Fruit fly (Drosophila melanogaster) whole organism, embryonic: ENCODE results near the gene CG43249.

ENCODE experiments used
- Awh ChIP-seq: fragments of 200-800 bp; sonication (Bioruptor generic); IDR thresholded peaks from 2 replicates; pipeline ENCODE4, ENCODE4 v1.3.6; 2022; ENCODE audit warnings: missing biosample characterization, missing genetic modification characterization
- Blimp-1 ChIP-seq: fragments of 200-800 bp; sonication (Bioruptor generic); optimal IDR thresholded peaks from 3 replicates; lab custom pipeline; 2018; ENCODE audit warnings: missing biosample characterization, missing genetic modification characterization, mild to moderate bottlenecking, moderate library complexity, missing genetic modification reagents
- CG10979 ChIP-seq: fragments of 200-800 bp; sonication (Bioruptor generic); optimal IDR thresholded peaks from 2 replicates; lab custom pipeline; 2018; ENCODE audit warnings: missing biosample characterization, mild to moderate bottlenecking, missing genetic modification characterization, moderate library complexity
- CG11085 ChIP-seq: fragments of 200-800 bp; sonication (Bioruptor generic); IDR thresholded peaks from 2 replicates; pipeline ENCODE4 v1.3.6; 2022; ENCODE audit warnings: missing biosample characterization, missing genetic modification characterization
- CG12769 ChIP-seq: fragments of 200-800 bp; sonication (Bioruptor generic); optimal IDR thresholded peaks from 2 replicates; lab custom pipeline; 2019; ENCODE audit warnings: missing biosample characterization, mild to moderate bottlenecking, missing genetic modification characterization, moderate library complexity
- CG13296 ChIP-seq: fragments of 200-800 bp; sonication (Bioruptor generic); optimal IDR thresholded peaks from 3 replicates; lab custom pipeline; 2018; ENCODE audit warnings: missing biosample characterization, mild to moderate bottlenecking, missing genetic modification characterization
- CG14441 ChIP-seq: fragments of 200-800 bp; sonication (Bioruptor generic); IDR thresholded peaks from 2 replicates; pipeline ENCODE4 v1.3.6; 2022; ENCODE audit warnings: missing biosample characterization, missing genetic modification characterization
- CG1529 ChIP-seq: fragments of 200-800 bp; sonication (Bioruptor generic); optimal IDR thresholded peaks from 3 replicates; lab custom pipeline; 2018; ENCODE audit warnings: missing biosample characterization, missing genetic modification characterization
- CG32532 ChIP-seq: fragments of 200-800 bp; sonication (Bioruptor generic); IDR thresholded peaks from 2 replicates; pipeline ENCODE4 v1.3.6; 2022; ENCODE audit warnings: missing biosample characterization, missing genetic modification characterization
- CG3726 ChIP-seq: fragments of 200-800 bp; sonication (Bioruptor generic); IDR thresholded peaks from 3 replicates; pipeline ENCODE4, ENCODE4 v1.3.6; 2022; ENCODE audit warnings: missing biosample characterization, missing genetic modification characterization
- CG43689 ChIP-seq: fragments of 200-800 bp; sonication (Bioruptor generic); IDR thresholded peaks from 2 replicates; pipeline ENCODE4 v1.3.6; 2022; ENCODE audit warnings: missing biosample characterization, missing genetic modification characterization
- CG4854 ChIP-seq: fragments of 200-800 bp; sonication (Bioruptor generic); optimal IDR thresholded peaks from 2 replicates; lab custom pipeline; 2016; ENCODE audit warnings: missing biosample characterization, missing genetic modification characterization, inconsistent platforms
- CG6175 ChIP-seq: fragments of 200-800 bp; sonication (Bioruptor generic); IDR thresholded peaks from 3 replicates; pipeline ENCODE4 v1.3.6; 2022; ENCODE audit warnings: missing biosample characterization, missing genetic modification characterization
- CG7372 ChIP-seq: fragments of 200-800 bp; sonication (Bioruptor generic); IDR thresholded peaks from 2 replicates; pipeline ENCODE4 v1.3.6; 2022; ENCODE audit warnings: missing biosample characterization, missing genetic modification characterization
- Ets65A ChIP-seq: fragments of 200-800 bp; sonication (Bioruptor generic); peaks from one replicate; lab custom pipeline; 2016; ENCODE audit warnings: missing biosample characterization, missing genetic modification characterization
- Fer3 ChIP-seq: fragments of 200-800 bp; sonication (Bioruptor generic); optimal IDR thresholded peaks from 2 replicates; lab custom pipeline; 2018; ENCODE audit warnings: missing biosample characterization, mild to moderate bottlenecking, missing genetic modification characterization, moderate library complexity
- HLH4C ChIP-seq: fragments of 200-800 bp; sonication (Bioruptor generic); IDR thresholded peaks from 3 replicates; pipeline ENCODE4 v1.3.6; 2022; ENCODE audit warnings: missing biosample characterization, missing genetic modification characterization; ENCODE audit not compliant: partially characterized antibody
- Kr ChIP-seq: fragments of 200-800 bp; sonication (Bioruptor generic); optimal IDR thresholded peaks from 2 replicates; lab custom pipeline; 2017; ENCODE audit warnings: missing biosample characterization, mild to moderate bottlenecking, missing genetic modification characterization
- MBD-R2 ChIP-seq: fragments of 200-800 bp; sonication (Bioruptor generic); IDR thresholded peaks from 2 replicates; pipeline ENCODE4 v1.3.6; 2022; ENCODE audit warnings: missing biosample characterization, missing genetic modification characterization
- Max ChIP-seq: fragments of 200-800 bp; sonication (Bioruptor generic); optimal IDR thresholded peaks from 2 replicates; lab custom pipeline; 2016; ENCODE audit warnings: missing biosample characterization, mild to moderate bottlenecking, missing genetic modification characterization
- Med ChIP-seq: fragments of 200-800 bp; sonication (Bioruptor generic); peaks from one replicate; lab custom pipeline; 2016; ENCODE audit warnings: missing biosample characterization, missing genetic modification characterization, mild to moderate bottlenecking, inconsistent platforms, moderate library complexity
- Pdp1 ChIP-seq, 2 experiments: fragments of 200-800 bp; sonication (Bioruptor generic); optimal IDR thresholded peaks; 3 replicates each; lab custom pipeline; 2016; ENCODE audit warnings: missing biosample characterization in 2 of 2, missing genetic modification characterization in 2 of 2, mild to moderate bottlenecking in 1 of 2, moderate library complexity in 1 of 2
- Scr ChIP-seq: fragments of 200-800 bp; sonication (Bioruptor generic); IDR thresholded peaks from 2 replicates; pipeline ENCODE4 v1.3.6; 2022; ENCODE audit warnings: missing biosample characterization, missing genetic modification characterization; ENCODE audit not compliant: partially characterized antibody
- YL-1 ChIP-seq: fragments of 200-800 bp; sonication (Bioruptor generic); optimal IDR thresholded peaks from 3 replicates; lab custom pipeline; 2017; ENCODE audit warnings: missing biosample characterization, mild to moderate bottlenecking, missing genetic modification characterization
- chinmo ChIP-seq: fragments of 200-800 bp; sonication (Bioruptor generic); IDR thresholded peaks from 4 replicates; pipeline ENCODE4 v1.3.6; 2022; ENCODE audit warnings: missing biosample characterization, missing genetic modification characterization; ENCODE audit not compliant: partially characterized antibody
- ftz-f1 ChIP-seq: fragments of 200-800 bp; sonication (Bioruptor generic); optimal IDR thresholded peaks from 2 replicates; lab custom pipeline; 2016; ENCODE audit warnings: missing biosample characterization, missing genetic modification characterization
- gem ChIP-seq: fragments of 200-800 bp; sonication (Bioruptor generic); optimal IDR thresholded peaks from 2 replicates; lab custom pipeline; 2019; ENCODE audit warnings: missing biosample characterization, mild to moderate bottlenecking, missing genetic modification characterization, moderate library complexity
- hkb ChIP-seq, 2 experiments: fragments of 200-800 bp in 1 of 2; fragments of >200 bp in 1 of 2; sonication (Bioruptor generic) in 1 of 2; IDR thresholded peaks in 1 of 2; optimal IDR thresholded peaks in 1 of 2; 2 replicates each; pipeline versions ENCODE4 v1.3.6 to Lab custom; 2017 to 2022; ENCODE audit warnings: missing biosample characterization in 1 of 2, missing genetic modification characterization in 1 of 2
- oc ChIP-seq: fragments of 200-800 bp; sonication (Bioruptor generic); optimal IDR thresholded peaks from 2 replicates; lab custom pipeline; 2018; ENCODE audit warnings: missing biosample characterization, mild to moderate bottlenecking, missing genetic modification characterization, moderate library complexity
- onecut ChIP-seq: fragments of 200-800 bp; sonication (Bioruptor generic); IDR thresholded peaks from 2 replicates; pipeline ENCODE4 v1.3.6; 2022; ENCODE audit warnings: missing biosample characterization, missing genetic modification characterization
- pan ChIP-seq, 4 experiments: fragments of >200 bp in 3 of 4; fragments of 200-800 bp in 1 of 4; sonication (Bioruptor generic) in 1 of 4; optimal IDR thresholded peaks in 3 of 4; IDR thresholded peaks in 1 of 4; 2 replicates each; pipeline versions ENCODE4 v1.3.6 to Lab custom; 2017 to 2022; ENCODE audit warnings: missing biosample characterization in 2 of 4, missing genetic modification characterization in 2 of 4, mixed read lengths in 1 of 4
- pita ChIP-seq: fragments of 200-800 bp; sonication (Bioruptor generic); optimal IDR thresholded peaks from 2 replicates; lab custom pipeline; 2017; ENCODE audit warnings: missing biosample characterization, mild to moderate bottlenecking, missing genetic modification characterization
- pros ChIP-seq: fragments of 200-800 bp; sonication (Bioruptor generic); optimal IDR thresholded peaks from 3 replicates; lab custom pipeline; 2019; ENCODE audit warnings: missing biosample characterization, mild to moderate bottlenecking, missing genetic modification characterization, moderate library complexity
- repo ChIP-seq: fragments of 200-800 bp; sonication (Bioruptor generic); optimal IDR thresholded peaks from 2 replicates; lab custom pipeline; 2016; ENCODE audit warnings: missing biosample characterization, missing genetic modification characterization
- row ChIP-seq: fragments of 200-800 bp; sonication (Bioruptor generic); IDR thresholded peaks from 3 replicates; pipeline ENCODE4 v1.3.6; 2022; ENCODE audit warnings: missing biosample characterization, missing genetic modification characterization
- sd ChIP-seq: fragments of 200-800 bp; sonication (Bioruptor generic); optimal IDR thresholded peaks from 3 replicates; lab custom pipeline; 2018; ENCODE audit warnings: missing biosample characterization, mild to moderate bottlenecking, missing genetic modification characterization, moderate library complexity
- shn ChIP-seq: fragments of 200-800 bp; sonication (Bioruptor generic); optimal IDR thresholded peaks from 3 replicates; lab custom pipeline; 2016; ENCODE audit warnings: missing biosample characterization, missing genetic modification characterization
- vvl ChIP-seq: fragments of 200-800 bp; sonication (Bioruptor generic); IDR thresholded peaks from 2 replicates; pipeline ENCODE4 v1.3.6; 2022; ENCODE audit warnings: missing biosample characterization, missing genetic modification characterization

CG43249 gene

DNA sequence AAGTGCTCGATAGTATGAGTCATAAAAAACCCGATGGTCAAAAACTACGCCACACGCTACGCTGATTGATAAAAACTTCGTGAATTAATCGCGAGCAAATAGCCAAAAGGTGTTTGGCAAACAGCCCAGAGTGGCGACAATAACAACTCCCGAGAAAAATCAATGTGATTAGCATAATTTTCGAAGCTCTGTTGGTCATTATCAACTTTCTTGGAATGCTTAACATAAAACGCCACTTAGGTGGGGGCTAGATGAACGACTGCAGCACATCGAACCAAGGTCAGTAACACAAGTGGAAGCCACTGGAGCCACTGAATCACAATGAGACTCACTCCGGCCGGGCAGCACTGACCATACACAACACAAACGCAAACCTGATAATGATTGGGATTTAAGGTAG, 33.7 kb downstream of the CG43249 start:
- no peak for TF ChIP-seq CG10979 (tag; lab: Kevin White, UChicago)
- peak; percentile 63 for TF ChIP-seq Blimp-1 (GFP tag; lab: Kevin White, UChicago)
- 0 out of 2 replicates have a peak, but pooled peaks have one; percentile 10 for TF ChIP-seq CG32532 (GFP tag; lab: Robert Waterston, UW)
- TF ChIP-seq CG7372 (GFP tag; lab: Robert Waterston, UW) = no peak
- peak; percentile 62 for TF ChIP-seq pros
- 0 out of 3 replicates have a peak, but pooled peaks have one; percentile 25 for TF ChIP-seq CG6175 (GFP tag; lab: Robert Waterston, UW)
- TF ChIP-seq Awh = peak; percentile 47
- TF ChIP-seq CG43689 (GFP tag; lab: Robert Waterston, UW) = 0 out of 2 replicates have a peak, but pooled peaks have one; percentile 10
- no peak for TF ChIP-seq gem (tag; lab: Kevin White, UChicago)
- peak; percentile 20 for TF ChIP-seq Med (GFP tag; lab: Kevin White, UChicago)
- TF ChIP-seq CG13296 (GFP tag; lab: Kevin White, UChicago) = no peak
- TF ChIP-seq ftz-f1 (GFP tag; lab: Kevin White, UChicago) = peak; percentile 48
- TF ChIP-seq Ets65A (GFP tag; lab: Kevin White, UChicago) = peak; percentile 2
- peak; percentile 61 for TF ChIP-seq onecut (GFP tag; lab: Robert Waterston, UW)
- TF ChIP-seq chinmo = peak; percentile 71; the same call in 1 of the 4 replicates
- TF ChIP-seq vvl (GFP tag; lab: Robert Waterston, UW) = peak; percentile 83
- TF ChIP-seq Pdp1 (GFP tag; optimal IDR thresholded peaks at IDR 0.05; lab: Kevin White, UChicago) = no peak
- peak; percentile 47 for TF ChIP-seq oc (tag; lab: Kevin White, UChicago)
- TF ChIP-seq CG12769 (tag; lab: Kevin White, UChicago) = peak; percentile 68
- peak; percentile 66 for TF ChIP-seq sd (tag; lab: Kevin White, UChicago)

- no peak for TF ChIP-seq shn (GFP tag; lab: Kevin White, UChicago)
- no peak for TF ChIP-seq CG3726 (GFP tag; lab: Robert Waterston, UW)
- no peak for TF ChIP-seq CG1529 (GFP tag; lab: Kevin White, UChicago)
- no peak for TF ChIP-seq Fer3
- no peak for TF ChIP-seq pita (GFP tag; lab: Kevin White, UChicago)
- peak; percentile 8 for TF ChIP-seq Blimp-1 (GFP tag; lab: Kevin White, UChicago)
- TF ChIP-seq pan (optimal IDR thresholded peaks at IDR 0.05; lab: Kevin White, UChicago) = no peak
- peak in 1 of 2 experiments; percentile 14 for TF ChIP-seq pan (GFP tag; optimal IDR thresholded peaks at IDR 0.05 in 1 of 2, IDR thresholded peaks at IDR 0.05 in 1 of 2)
- TF ChIP-seq CG4854 (GFP tag; lab: Kevin White, UChicago) = no peak
- peak; percentile 8 for TF ChIP-seq CG12769 (tag; lab: Kevin White, UChicago)
- TF ChIP-seq Scr (GFP tag; lab: Robert Waterston, UW) = no peak
- TF ChIP-seq row = no peak
- TF ChIP-seq CG11085 (GFP tag; lab: Robert Waterston, UW) = no peak
- TF ChIP-seq MBD-R2 (GFP tag; lab: Robert Waterston, UW) = no peak
- no peak for TF ChIP-seq CG14441 (GFP tag; lab: Robert Waterston, UW)
- no peak for TF ChIP-seq Max (GFP tag; lab: Kevin White, UChicago)
- TF ChIP-seq hkb (optimal IDR thresholded peaks at IDR 0.05; lab: Kevin White, UChicago) = no peak
- no peak for TF ChIP-seq hkb (GFP tag; IDR thresholded peaks at IDR 0.05; lab: Robert Waterston, UW)
- TF ChIP-seq HLH4C = no peak
- no peak for TF ChIP-seq Kr (GFP tag; lab: Kevin White, UChicago)
- TF ChIP-seq repo (GFP tag; lab: Kevin White, UChicago) = no peak
- TF ChIP-seq YL-1 (GFP tag; lab: Kevin White, UChicago) = no peak
Observed at dm6 chr3L:16338703-16339102, 34.6 kb downstream of the CG43249 start, which contains the start of gene CG4998. CG4998 (plus strand) TSS chr3L:16339003.
